Worm (Caenorhabditis elegans) whole organism, young adult: ENCODE data around the gene srh-78.

Experiments used
- B0019.2 ChIP-seq: fragments of 200-800 bp; sonication (Bioruptor generic); conservative IDR thresholded peaks from 2 replicates; pipeline ENCODE4 v1.3.6; 2022; ENCODE audit warnings: missing genetic modification reagents, missing genetic modification characterization, missing compliant biosample characterization
- atf-7 ChIP-seq: sonication (generic microtip); optimal IDR thresholded peaks from 2 replicates; lab custom pipeline; 2017; ENCODE audit warnings: mild to moderate bottlenecking, missing genetic modification characterization, missing compliant biosample characterization
- ccch-3 ChIP-seq: fragments of 200-800 bp; sonication (Bioruptor generic); optimal IDR thresholded peaks from 2 replicates; lab custom pipeline; 2018; ENCODE audit warnings: mild to moderate bottlenecking, missing genetic modification characterization, missing compliant biosample characterization
- egrh-3 ChIP-seq: fragments of 200-800 bp; sonication (Bioruptor generic); IDR thresholded peaks from 2 replicates; pipeline ENCODE4 v1.3.6; 2022; ENCODE audit warnings: missing genetic modification reagents, missing genetic modification characterization, missing compliant biosample characterization
- him-1 ChIP-seq: sonication (generic microtip); optimal IDR thresholded peaks from 2 replicates; lab custom pipeline; 2016; ENCODE audit warnings: missing genotype, missing genetic modification reagents, missing genetic modification characterization, missing compliant biosample characterization
- nhr-27 ChIP-seq: fragments of 200-800 bp; sonication (Bioruptor generic); optimal IDR thresholded peaks from 2 replicates; lab custom pipeline; 2018; ENCODE audit warnings: mild to moderate bottlenecking, missing genetic modification characterization, moderate library complexity, missing compliant biosample characterization
- snpc-3.4 ChIP-seq: sonication (generic microtip); optimal IDR thresholded peaks from 2 replicates; lab custom pipeline; 2017; ENCODE audit warnings: missing genetic modification characterization, mild to moderate bottlenecking, missing compliant biosample characterization, antibody characterized with exemption, moderate library complexity, missing genotype, missing genetic modification reagents
- unc-130 ChIP-seq: sonication (generic microtip); optimal IDR thresholded peaks from 2 replicates; lab custom pipeline; 2016; ENCODE audit warnings: missing genetic modification reagents, missing genetic modification characterization, missing compliant biosample characterization
- ztf-18 ChIP-seq: sonication (generic microtip); optimal IDR thresholded peaks from 2 replicates; lab custom pipeline; 2016; ENCODE audit warnings: missing genotype, mild to moderate bottlenecking, missing genetic modification characterization, missing compliant biosample characterization

ce11 chrV:194760-195159 is 22.2 kb upstream of the srh-78 start:
- TF ChIP-seq nhr-27: no peak
- TF ChIP-seq snpc-3.4 (tag; lab: Kevin White, UChicago): no peak
- no peak for TF ChIP-seq unc-130
- TF ChIP-seq ccch-3 (GFP tag; lab: Kevin White, UChicago): no peak
- TF ChIP-seq egrh-3: peak; percentile 47; the same call in 1 of the 2 replicates
- TF ChIP-seq him-1 (tag; lab: Kevin White, UChicago): no peak
- TF ChIP-seq B0019.2 (GFP tag; lab: Robert Waterston, UW): no peak
- TF ChIP-seq ztf-18 (tag; lab: Kevin White, UChicago): no peak
- no peak for TF ChIP-seq atf-7 (tag; lab: Kevin White, UChicago)
